Fruit fly (Drosophila melanogaster): ENCODE measurements around the gene CG2310.

CG2310 gene

DNA sequence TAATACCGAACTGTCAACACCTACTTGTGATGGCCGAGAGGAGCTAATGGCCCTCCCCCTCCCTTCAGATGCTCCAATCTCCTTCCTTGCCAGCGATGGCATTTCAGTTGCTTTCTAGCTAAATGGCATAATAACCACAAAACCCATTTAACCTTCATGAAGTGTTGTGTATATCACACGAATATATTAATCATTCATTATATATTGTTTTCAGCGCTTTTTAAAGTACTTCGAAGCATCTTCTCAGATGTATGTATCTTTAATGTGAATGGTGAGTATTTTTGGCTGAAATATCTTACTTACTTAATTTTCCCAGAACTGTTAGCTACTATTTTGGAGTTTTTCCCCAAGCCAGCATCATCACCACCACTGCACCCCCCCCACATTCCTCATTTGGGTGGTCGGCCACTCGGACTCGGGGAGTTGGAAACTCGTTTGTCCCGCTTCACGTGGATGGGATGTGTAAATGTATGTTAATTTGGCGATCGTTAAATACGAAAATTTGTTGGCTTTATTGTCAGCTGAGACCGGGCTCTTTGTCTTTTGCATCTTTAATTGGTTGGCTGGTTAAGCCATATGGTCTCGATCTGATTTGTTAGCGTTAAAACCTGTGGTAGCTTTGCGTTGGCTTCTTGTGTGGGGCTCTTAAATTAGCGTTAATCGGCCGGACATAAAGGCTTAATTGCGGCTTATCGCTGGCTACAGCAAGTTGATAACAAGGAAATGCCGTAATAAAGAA lies 19.2 kb upstream of the CG2310 start:
- TF ChIP-seq h (optimal IDR thresholded peaks at IDR 0.05) (no peak), ttk (optimal IDR thresholded peaks at IDR 0.05) (no peak), Sin3A (optimal IDR thresholded peaks at IDR 0.05) (no peak), Myc (optimal IDR thresholded peaks at IDR 0.05) (no peak), psq (optimal IDR thresholded peaks at IDR 0.05) (no peak), insv (optimal IDR thresholded peaks at IDR 0.05) (no peak)

DNA sequence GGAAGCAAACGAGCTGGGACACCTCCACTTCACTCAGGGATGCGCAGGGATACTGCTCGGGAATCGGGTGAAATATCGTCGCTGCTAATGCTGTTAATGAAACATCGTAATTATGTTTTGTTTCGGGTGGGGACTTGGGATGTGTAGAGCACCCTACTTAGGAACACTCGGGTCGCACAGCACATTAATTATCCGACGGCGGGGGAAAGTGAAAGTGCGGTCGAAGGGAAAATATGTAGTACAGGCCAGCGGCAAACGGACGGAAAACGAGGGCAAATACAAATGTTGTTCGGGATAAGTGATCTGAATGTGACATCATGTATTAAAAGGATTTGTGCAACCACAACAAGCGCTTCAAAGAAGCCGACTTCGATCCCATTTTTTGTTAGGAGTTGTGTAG lies 18.2 kb upstream of the CG2310 start:
- no peak for TF ChIP-seq insv (optimal IDR thresholded peaks at IDR 0.05)
- TF ChIP-seq Sin3A (optimal IDR thresholded peaks at IDR 0.05), result no peak
- no peak for TF ChIP-seq ttk (optimal IDR thresholded peaks at IDR 0.05)

DNA sequence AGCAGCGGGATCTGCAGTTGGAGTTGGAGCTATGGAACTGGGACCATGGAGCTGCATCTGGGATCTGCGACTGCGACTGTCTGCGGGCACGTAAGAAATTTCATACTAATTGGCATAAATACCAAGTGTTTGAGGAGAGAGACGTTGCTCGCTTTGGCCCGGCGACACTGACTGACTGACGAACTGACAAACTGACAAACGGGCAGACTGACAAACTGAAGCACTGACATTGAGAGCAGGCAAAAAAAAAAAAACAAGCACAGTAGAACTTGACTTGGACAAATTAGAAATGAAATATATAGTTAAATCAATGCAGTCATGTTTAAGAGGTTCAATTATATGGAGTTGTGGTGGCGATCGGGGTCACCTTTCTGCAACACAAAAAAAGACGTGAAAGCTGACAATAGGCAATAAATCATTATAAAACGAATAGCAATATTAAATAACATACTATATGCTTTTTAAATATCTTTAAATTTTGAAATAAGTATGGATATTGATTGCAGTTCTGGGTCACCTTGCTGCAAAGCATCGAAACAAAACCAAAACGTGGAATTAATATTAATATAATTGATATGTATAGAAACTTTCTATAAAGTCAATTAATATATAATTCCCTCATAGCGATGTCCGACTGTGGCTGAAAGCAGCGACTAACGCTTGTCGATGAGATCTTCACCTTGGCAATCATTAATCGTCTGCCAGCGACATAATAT lies 15.4 kb upstream of the CG2310 start:
- TF ChIP-seq ttk (optimal IDR thresholded peaks at IDR 0.05) (no peak), h (optimal IDR thresholded peaks at IDR 0.05) (no peak), Myc (optimal IDR thresholded peaks at IDR 0.05) (no peak), insv (optimal IDR thresholded peaks at IDR 0.05) (no peak), psq (optimal IDR thresholded peaks at IDR 0.05) (no peak), Sin3A (optimal IDR thresholded peaks at IDR 0.05) (no peak)

DNA sequence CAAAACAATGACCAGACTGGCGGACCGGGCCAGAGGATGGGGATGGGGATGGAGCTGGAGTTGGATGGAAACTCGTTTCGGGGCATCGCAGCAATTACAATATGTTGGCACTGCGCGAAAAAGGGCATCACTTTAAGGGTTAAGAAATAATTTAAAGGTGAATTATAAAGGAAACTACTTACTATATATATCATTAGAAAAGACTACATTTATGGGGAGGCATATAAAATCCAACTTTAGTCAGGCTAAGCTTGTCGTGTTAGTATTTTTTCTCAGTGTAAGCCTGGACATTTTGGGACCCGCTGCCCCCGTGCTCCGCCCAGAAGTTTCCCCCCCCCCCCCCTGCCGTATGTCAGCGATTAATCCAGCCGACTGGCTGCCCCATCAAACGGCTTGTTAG lies 13.3 kb upstream of the CG2310 start:
- TF ChIP-seq Myc (optimal IDR thresholded peaks at IDR 0.05) (no peak), ttk (optimal IDR thresholded peaks at IDR 0.05) (no peak), Sin3A (optimal IDR thresholded peaks at IDR 0.05) (no peak), h (optimal IDR thresholded peaks at IDR 0.05) (no peak), insv (optimal IDR thresholded peaks at IDR 0.05) (no peak), psq (optimal IDR thresholded peaks at IDR 0.05) (no peak)

DNA sequence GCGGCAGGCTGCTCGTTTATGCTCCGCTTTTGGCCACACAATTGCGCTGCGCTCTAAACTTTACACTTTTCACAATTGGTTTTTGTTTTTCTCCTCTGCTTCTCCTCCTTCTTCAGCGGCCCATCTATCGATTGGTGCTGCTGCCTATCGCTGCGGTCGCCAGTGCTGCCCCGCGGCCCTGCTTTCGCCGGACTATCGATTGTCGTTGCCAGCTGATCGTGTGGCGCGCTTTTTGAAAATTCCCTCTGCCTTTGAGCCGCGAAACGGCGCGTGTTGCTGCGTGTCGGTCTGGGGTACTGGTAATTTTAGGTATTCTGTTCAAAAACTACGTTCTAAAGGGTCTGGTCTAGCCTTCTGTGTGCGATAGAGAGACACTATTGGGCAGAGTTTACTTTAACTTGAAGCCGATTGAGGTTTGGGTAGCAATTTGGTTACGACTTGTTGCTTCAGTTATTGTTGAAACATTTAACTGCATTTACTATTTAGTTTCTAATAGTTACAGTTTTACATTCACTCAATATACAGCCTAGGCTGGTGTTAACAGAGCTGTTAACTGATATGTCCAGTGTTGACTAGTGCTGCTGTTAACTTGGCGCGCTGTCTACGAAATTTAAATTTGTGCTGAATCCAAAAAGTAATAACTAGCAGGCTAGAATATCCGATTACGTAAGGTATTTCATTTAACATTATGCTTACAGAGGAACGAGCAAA lies 10.2 kb upstream of the CG2310 start, which contains the start of gene Trc8:
Gene Trc8, minus strand, starts transcription at position 392 of the 711 bp plus-strand sequence.
- no peak for TF ChIP-seq psq (optimal IDR thresholded peaks at IDR 0.05)

DNA sequence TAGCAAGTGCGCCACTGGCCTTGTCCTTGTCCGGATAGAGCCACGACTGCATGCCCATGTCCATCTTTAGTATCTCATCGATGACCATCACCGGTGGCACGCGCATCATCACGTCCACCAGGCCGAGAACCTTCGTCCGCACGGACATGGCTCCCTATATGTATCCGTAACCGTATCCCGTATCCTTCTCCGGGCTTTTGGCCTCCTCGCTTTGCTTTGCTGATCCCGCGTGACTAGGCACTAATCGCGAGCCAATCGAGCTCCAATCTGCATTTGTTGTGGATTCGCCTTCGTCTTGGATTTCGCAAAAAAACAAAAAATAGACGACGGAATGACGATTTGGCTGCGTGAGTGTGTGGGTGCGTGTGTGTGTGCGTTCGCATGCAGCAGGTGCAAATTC lies 9.7 kb upstream of the CG2310 start:
- TF ChIP-seq insv (optimal IDR thresholded peaks at IDR 0.05) (no peak), psq (optimal IDR thresholded peaks at IDR 0.05) (no peak), Myc (optimal IDR thresholded peaks at IDR 0.05) (no peak), h (optimal IDR thresholded peaks at IDR 0.05) (no peak), ttk (optimal IDR thresholded peaks at IDR 0.05) (no peak), Sin3A (optimal IDR thresholded peaks at IDR 0.05) (no peak)

DNA sequence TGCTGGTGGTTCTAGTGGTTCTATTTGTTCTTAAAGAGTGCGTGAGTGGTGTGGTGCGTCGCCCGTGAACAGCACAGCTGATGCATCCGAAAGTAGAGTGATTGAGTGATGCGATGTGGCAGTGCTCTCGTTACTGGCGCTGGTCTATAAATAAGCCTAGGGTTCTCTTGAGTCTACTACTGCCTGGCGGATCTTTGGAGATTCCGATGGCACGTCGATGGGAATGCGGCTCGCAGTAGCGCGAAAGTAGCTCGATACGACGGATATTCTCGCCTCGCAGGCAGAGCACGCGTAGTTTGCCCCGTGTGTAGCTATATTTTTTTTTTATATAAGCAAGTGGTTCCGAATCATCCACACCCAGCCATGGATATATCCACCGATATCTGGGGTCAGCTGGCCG lies 3.0 kb upstream of the CG2310 start:
- TF ChIP-seq insv (optimal IDR thresholded peaks at IDR 0.05), result no peak
- no peak for TF ChIP-seq h (optimal IDR thresholded peaks at IDR 0.05)
- TF ChIP-seq psq (optimal IDR thresholded peaks at IDR 0.05), result no peak
- no peak for TF ChIP-seq Sin3A (optimal IDR thresholded peaks at IDR 0.05)
- no peak for TF ChIP-seq Myc (optimal IDR thresholded peaks at IDR 0.05)
- no peak for TF ChIP-seq ttk (optimal IDR thresholded peaks at IDR 0.05)

DNA sequence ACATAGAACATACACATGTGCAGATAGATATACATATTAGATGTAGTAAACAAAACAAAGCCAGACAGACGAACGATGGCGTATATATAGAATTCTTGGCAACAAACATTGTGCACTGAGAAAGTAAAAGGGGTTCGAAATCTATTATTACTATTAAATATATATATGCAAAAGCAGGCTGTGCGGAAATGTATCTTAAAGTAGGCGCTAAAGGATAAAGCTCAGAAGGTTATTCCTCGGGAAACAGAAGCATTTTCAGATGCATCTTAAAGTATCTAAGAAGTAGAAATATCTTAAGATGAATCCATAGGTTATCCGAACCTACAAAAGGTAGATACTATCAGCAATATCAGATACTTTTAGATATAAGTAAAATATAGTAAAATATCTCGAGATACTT lies 2.5 kb upstream of the CG2310 start:
- TF ChIP-seq h (optimal IDR thresholded peaks at IDR 0.05) (no peak), psq (optimal IDR thresholded peaks at IDR 0.05) (no peak), ttk (optimal IDR thresholded peaks at IDR 0.05) (no peak), Myc (optimal IDR thresholded peaks at IDR 0.05) (no peak), Sin3A (optimal IDR thresholded peaks at IDR 0.05) (no peak), insv (optimal IDR thresholded peaks at IDR 0.05) (no peak)

DNA sequence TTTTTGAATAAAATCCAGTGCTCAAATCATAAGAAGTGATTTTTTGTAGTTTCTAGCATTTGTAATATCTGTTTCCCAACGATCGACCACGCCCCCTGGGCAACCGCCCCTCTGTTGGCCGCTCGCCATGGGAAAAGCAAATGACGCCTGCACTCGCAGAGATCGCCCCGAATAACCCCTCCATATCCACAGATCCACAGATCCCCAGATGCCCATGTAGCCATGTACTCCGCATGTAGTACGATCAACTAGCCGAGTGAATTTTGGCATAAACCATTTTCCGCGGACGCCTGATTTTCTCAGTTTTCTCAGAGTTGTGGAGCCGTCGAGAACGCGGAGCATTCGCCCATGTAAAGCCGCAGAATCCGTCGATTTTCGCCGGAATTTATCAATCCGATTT lies 1.2 kb upstream of the CG2310 start, which contains the start of gene FipoQ:
Gene FipoQ, plus strand, starts transcription at position 301 of the 400 bp plus-strand sequence.
- no peak for TF ChIP-seq Myc (optimal IDR thresholded peaks at IDR 0.05)
- no peak for TF ChIP-seq insv (optimal IDR thresholded peaks at IDR 0.05)
- TF ChIP-seq ttk (optimal IDR thresholded peaks at IDR 0.05), result no peak
- no peak for TF ChIP-seq psq (optimal IDR thresholded peaks at IDR 0.05)
- no peak for TF ChIP-seq h (optimal IDR thresholded peaks at IDR 0.05)
- no peak for TF ChIP-seq Sin3A (optimal IDR thresholded peaks at IDR 0.05)

DNA sequence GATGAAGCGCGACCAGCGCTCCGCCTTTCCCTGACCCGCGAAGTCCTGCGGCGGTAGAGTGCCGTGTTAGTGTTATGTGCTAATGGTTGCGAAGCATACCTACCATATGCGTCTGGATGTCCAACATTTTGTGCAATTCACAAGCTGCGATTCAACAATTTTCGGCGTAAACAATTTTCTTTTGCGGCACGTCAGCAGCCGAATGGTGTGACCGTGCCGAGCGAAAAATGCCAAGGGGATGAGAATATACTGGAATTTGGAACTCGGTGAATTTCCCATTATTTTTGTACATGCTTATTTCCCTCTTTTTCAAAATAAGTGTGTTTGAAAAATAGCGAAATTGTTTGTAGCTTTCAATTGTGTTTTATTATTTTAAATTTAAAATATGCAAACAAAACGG lies 2.4 kb downstream of the CG2310 start, which contains the start of gene Spase12:
Gene Spase12, minus strand, starts transcription at position 239 of the 400 bp plus-strand sequence.
- no peak for TF ChIP-seq insv (optimal IDR thresholded peaks at IDR 0.05)
- TF ChIP-seq Myc (optimal IDR thresholded peaks at IDR 0.05), result no peak
- TF ChIP-seq Sin3A (optimal IDR thresholded peaks at IDR 0.05), result no peak
- no peak for TF ChIP-seq psq (optimal IDR thresholded peaks at IDR 0.05)
- TF ChIP-seq h (optimal IDR thresholded peaks at IDR 0.05), result no peak
- no peak for TF ChIP-seq ttk (optimal IDR thresholded peaks at IDR 0.05)

DNA sequence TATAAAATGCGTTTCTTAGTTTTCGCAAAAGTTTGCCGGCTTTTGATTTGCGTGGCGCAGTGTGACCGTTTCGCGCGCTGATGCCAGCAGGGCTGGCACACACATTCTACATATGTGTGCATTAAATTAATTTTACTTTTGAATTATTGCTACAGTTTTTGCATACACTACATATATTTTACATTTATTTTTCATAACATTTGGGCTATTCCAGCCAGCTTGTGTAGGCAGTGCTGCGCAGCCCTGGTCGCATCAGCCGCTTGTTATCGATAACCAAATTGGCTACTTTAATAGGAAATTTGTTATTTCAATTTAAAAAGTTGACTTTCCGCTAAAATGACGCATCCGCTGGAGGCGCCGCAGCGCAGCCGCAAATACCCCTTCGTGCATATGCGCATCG lies 4.1 kb downstream of the CG2310 start, which contains the start of the genes CG2321 and CG2006:
Gene CG2321, minus strand, starts transcription at position 57 of the 400 bp plus-strand sequence.
Gene CG2006, plus strand, starts transcription at position 260 of the 400 bp plus-strand sequence.
- TF ChIP-seq psq (optimal IDR thresholded peaks at IDR 0.05) (no peak), Sin3A (optimal IDR thresholded peaks at IDR 0.05) (no peak), h (optimal IDR thresholded peaks at IDR 0.05) (no peak), ttk (optimal IDR thresholded peaks at IDR 0.05) (no peak), Myc (optimal IDR thresholded peaks at IDR 0.05) (no peak), insv (optimal IDR thresholded peaks at IDR 0.05) (no peak)

DNA sequence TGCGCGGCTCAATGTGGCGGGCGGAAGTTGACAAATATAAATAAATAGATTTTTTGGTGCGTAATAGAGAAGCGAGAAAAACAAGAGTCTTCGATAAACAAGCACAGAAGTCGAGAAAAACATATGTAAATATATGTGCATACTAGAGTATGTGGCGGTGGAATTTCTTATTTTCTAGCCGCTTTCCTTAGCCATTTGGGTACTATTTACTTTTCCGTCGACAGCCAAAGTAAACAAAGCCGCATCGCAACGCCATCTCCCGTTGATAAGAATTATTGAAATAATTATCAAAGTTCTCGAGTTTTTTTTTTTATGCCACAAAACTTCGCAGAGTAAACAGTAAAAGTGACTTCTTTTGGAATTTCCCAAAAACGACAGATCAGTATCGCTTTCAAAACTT lies 13.4 kb downstream of the CG2310 start:
- TF ChIP-seq ttk (optimal IDR thresholded peaks at IDR 0.05), result no peak
- TF ChIP-seq h (optimal IDR thresholded peaks at IDR 0.05), result no peak
- TF ChIP-seq insv (optimal IDR thresholded peaks at IDR 0.05), result no peak
- no peak for TF ChIP-seq psq (optimal IDR thresholded peaks at IDR 0.05)
- no peak for TF ChIP-seq Sin3A (optimal IDR thresholded peaks at IDR 0.05)
- TF ChIP-seq Myc (optimal IDR thresholded peaks at IDR 0.05), result no peak

All from Kc167 (cell line).